Fruit fly (Drosophila melanogaster) whole organism, embryonic: ENCODE results near the gene Pcyt1.

Source experiments
- Atf-2 ChIP-seq: fragments of 200-800 bp; sonication (Bioruptor generic); optimal IDR thresholded peaks from 2 replicates; lab custom pipeline; 2016; ENCODE audit warnings: missing biosample characterization, missing genetic modification characterization
- Bteb2 ChIP-seq: fragments of 200-800 bp; sonication (Bioruptor generic); optimal IDR thresholded peaks from 2 replicates; lab custom pipeline; 2016; ENCODE audit warnings: missing biosample characterization, missing genetic modification characterization
- CG10462 ChIP-seq: fragments of 200-800 bp; sonication (Bioruptor generic); optimal IDR thresholded peaks from 2 replicates; lab custom pipeline; 2016; ENCODE audit warnings: missing biosample characterization, missing genetic modification characterization
- CG10543 ChIP-seq: fragments of 200-800 bp; sonication (Bioruptor generic); optimal IDR thresholded peaks from 3 replicates; lab custom pipeline; 2017; ENCODE audit warnings: missing biosample characterization, mild to moderate bottlenecking, missing genetic modification characterization, moderate library complexity
- CG11093 ChIP-seq: fragments of 200-800 bp; sonication (Bioruptor generic); IDR thresholded peaks from 3 replicates; pipeline ENCODE4 v1.3.6; 2022; ENCODE audit warnings: missing biosample characterization, missing genetic modification characterization
- CG11560 ChIP-seq: fragments of 200-800 bp; sonication (Bioruptor generic); IDR thresholded peaks from 3 replicates; pipeline ENCODE4 v1.3.6; 2022; ENCODE audit warnings: missing biosample characterization, missing genetic modification characterization
- CG12299 ChIP-seq: fragments of 200-800 bp; sonication (Bioruptor generic); optimal IDR thresholded peaks from 2 replicates; lab custom pipeline; 2018; ENCODE audit warnings: missing biosample characterization, mild to moderate bottlenecking, missing genetic modification characterization
- CG13123 ChIP-seq: fragments of 200-800 bp; sonication (Bioruptor generic); optimal IDR thresholded peaks from 2 replicates; lab custom pipeline; 2016; ENCODE audit warnings: missing biosample characterization, missing genetic modification characterization
- CG15011 ChIP-seq: fragments of 200-800 bp; sonication (Bioruptor generic); optimal IDR thresholded peaks from 3 replicates; lab custom pipeline; 2018; ENCODE audit warnings: missing biosample characterization, mild to moderate bottlenecking, missing genetic modification characterization
- CG17361 ChIP-seq: fragments of 200-800 bp; sonication (Bioruptor generic); IDR thresholded peaks from 3 replicates; pipeline ENCODE4 v1.3.6; 2022; ENCODE audit warnings: missing biosample characterization, missing genetic modification characterization
- CG30020 ChIP-seq: fragments of 200-800 bp; optimal IDR thresholded peaks from 2 replicates; lab custom pipeline; 2019; ENCODE audit warnings: missing biosample characterization, mild to moderate bottlenecking, missing genetic modification characterization, moderate library complexity
- CG3281 ChIP-seq: fragments of 200-800 bp; sonication (Bioruptor generic); optimal IDR thresholded peaks from 3 replicates; lab custom pipeline; 2017; ENCODE audit warnings: missing biosample characterization, mild to moderate bottlenecking, missing genetic modification characterization
- CG6791 ChIP-seq: fragments of 200-800 bp; sonication (Bioruptor generic); IDR thresholded peaks from 3 replicates; pipeline ENCODE4 v1.3.6; 2022; ENCODE audit warnings: missing biosample characterization, missing genetic modification characterization; ENCODE audit not compliant: partially characterized antibody
- Deaf1 ChIP-seq: fragments of 200-800 bp; optimal IDR thresholded peaks from 3 replicates; lab custom pipeline; 2019; ENCODE audit warnings: missing biosample characterization, mild to moderate bottlenecking, missing genetic modification characterization, moderate library complexity
- Dll ChIP-seq: fragments of 200-800 bp; sonication (Bioruptor generic); IDR thresholded peaks from 4 replicates; pipeline ENCODE4 v1.3.6; 2022; ENCODE audit warnings: missing biosample characterization, missing genetic modification characterization; ENCODE audit not compliant: partially characterized antibody
- E2f1 ChIP-seq: fragments of 200-800 bp; sonication (Bioruptor generic); IDR thresholded peaks from 2 replicates; pipeline ENCODE4 v1.3.6; 2022; ENCODE audit warnings: missing biosample characterization, missing genetic modification characterization
- Eip74EF ChIP-seq, 2 experiments: fragments of 200-800 bp in 1 of 2; fragments of >200 bp in 1 of 2; sonication (Bioruptor generic) in 1 of 2; optimal IDR thresholded peaks; 2 replicates each; lab custom pipeline; 2017 to 2019; ENCODE audit warnings: missing biosample characterization in 2 of 2, missing genetic modification characterization in 2 of 2, mild to moderate bottlenecking in 1 of 2, moderate library complexity in 1 of 2
- Ets97D ChIP-seq: fragments of 200-800 bp; sonication (Bioruptor generic); optimal IDR thresholded peaks from 3 replicates; lab custom pipeline; 2016; ENCODE audit warnings: missing biosample characterization, missing genetic modification characterization
- Fer2 ChIP-seq: fragments of 200-800 bp; sonication (Bioruptor generic); optimal IDR thresholded peaks from 2 replicates; lab custom pipeline; 2018; ENCODE audit warnings: missing biosample characterization, mild to moderate bottlenecking, missing genetic modification characterization, moderate library complexity
- Fer3 ChIP-seq: fragments of 200-800 bp; sonication (Bioruptor generic); optimal IDR thresholded peaks from 2 replicates; lab custom pipeline; 2018; ENCODE audit warnings: missing biosample characterization, mild to moderate bottlenecking, missing genetic modification characterization, moderate library complexity
- HHEX ChIP-seq: fragments of 200-800 bp; sonication (Bioruptor generic); optimal IDR thresholded peaks from 3 replicates; lab custom pipeline; 2017; ENCODE audit warnings: missing biosample characterization, mild to moderate bottlenecking, missing genetic modification characterization, missing genetic modification reagents
- Lim3 ChIP-seq: fragments of 200-800 bp; sonication (Bioruptor generic); IDR thresholded peaks from 2 replicates; pipeline ENCODE4 v1.3.6; 2022; ENCODE audit warnings: missing biosample characterization, missing genetic modification characterization
- MESR4 ChIP-seq: fragments of 200-800 bp; sonication (Bioruptor generic); optimal IDR thresholded peaks from 2 replicates; lab custom pipeline; 2018; ENCODE audit warnings: missing biosample characterization, mild to moderate bottlenecking, missing genetic modification characterization, moderate library complexity
- Med ChIP-seq: fragments of 200-800 bp; sonication (Bioruptor generic); peaks from one replicate; lab custom pipeline; 2016; ENCODE audit warnings: missing biosample characterization, missing genetic modification characterization, mild to moderate bottlenecking, inconsistent platforms, moderate library complexity
- Pdp1 ChIP-seq, 2 experiments: fragments of 200-800 bp; sonication (Bioruptor generic); optimal IDR thresholded peaks; 3 replicates each; lab custom pipeline; 2016; ENCODE audit warnings: missing biosample characterization in 2 of 2, missing genetic modification characterization in 2 of 2, mild to moderate bottlenecking in 1 of 2, moderate library complexity in 1 of 2
- Spps ChIP-seq: fragments of 200-800 bp; sonication (Bioruptor generic); optimal IDR thresholded peaks from 2 replicates; lab custom pipeline; 2018; ENCODE audit warnings: missing biosample characterization, mild to moderate bottlenecking, missing genetic modification characterization
- Trl ChIP-seq, 3 experiments: fragments of >200 bp in 2 of 3; fragments of 200-800 bp in 1 of 3; sonication (Bioruptor generic) in 1 of 3; optimal IDR thresholded peaks; 2 replicates in 1 of 3; 3 replicates in 2 of 3; lab custom pipeline; 2016 to 2017; ENCODE audit warnings: missing biosample characterization in 1 of 3, missing genetic modification characterization in 1 of 3
- ab ChIP-seq: fragments of 200-800 bp; sonication (Bioruptor generic); optimal IDR thresholded peaks from 2 replicates; lab custom pipeline; 2016; ENCODE audit warnings: missing biosample characterization, missing genetic modification characterization
- aop ChIP-seq: fragments of 200-800 bp; sonication (Bioruptor generic); IDR thresholded peaks from 2 replicates; pipeline ENCODE4 v1.3.6; 2022; ENCODE audit warnings: missing biosample characterization, missing genetic modification characterization
- az2 ChIP-seq: fragments of 200-800 bp; sonication (Bioruptor generic); optimal IDR thresholded peaks from 3 replicates; lab custom pipeline; 2016; ENCODE audit warnings: missing biosample characterization, missing genetic modification characterization
- bcd ChIP-seq: fragments of 200-800 bp; sonication (Bioruptor generic); optimal IDR thresholded peaks from 2 replicates; lab custom pipeline; 2017; ENCODE audit warnings: missing biosample characterization, mild to moderate bottlenecking, missing genetic modification characterization
- bowl ChIP-seq: fragments of 200-800 bp; sonication (Bioruptor generic); IDR thresholded peaks from 2 replicates; pipeline ENCODE4 v1.3.6; 2022; ENCODE audit warnings: missing biosample characterization, missing genetic modification characterization
- en ChIP-seq: fragments of 200-800 bp; sonication (Bioruptor generic); optimal IDR thresholded peaks from 2 replicates; lab custom pipeline; 2016; ENCODE audit warnings: missing biosample characterization, missing genetic modification characterization
- esg ChIP-seq: fragments of 200-800 bp; sonication (Bioruptor generic); conservative IDR thresholded peaks from 2 replicates; pipeline ENCODE4 v1.3.6; 2022; ENCODE audit warnings: missing biosample characterization, missing genetic modification characterization
- fd96Cb ChIP-seq: fragments of 200-800 bp; sonication (Bioruptor generic); optimal IDR thresholded peaks from 2 replicates; lab custom pipeline; 2018; ENCODE audit warnings: missing biosample characterization, mild to moderate bottlenecking, missing genetic modification characterization, moderate library complexity
- ham ChIP-seq: fragments of 200-800 bp; sonication (Bioruptor generic); IDR thresholded peaks from 2 replicates; pipeline ENCODE4 v1.3.6; 2022; ENCODE audit warnings: missing biosample characterization, missing genetic modification characterization
- otp ChIP-seq: fragments of 200-800 bp; sonication (Bioruptor generic); IDR thresholded peaks from 3 replicates; pipeline ENCODE4, ENCODE4 v1.3.6; 2022; ENCODE audit warnings: missing biosample characterization, missing genetic modification characterization
- p53 ChIP-seq: fragments of 200-800 bp; sonication (Bioruptor generic); optimal IDR thresholded peaks from 2 replicates; lab custom pipeline; 2016; ENCODE audit warnings: missing biosample characterization, missing genetic modification characterization
- pan ChIP-seq, 4 experiments: fragments of >200 bp in 3 of 4; fragments of 200-800 bp in 1 of 4; sonication (Bioruptor generic) in 1 of 4; optimal IDR thresholded peaks in 3 of 4; IDR thresholded peaks in 1 of 4; 2 replicates each; pipeline versions ENCODE4 v1.3.6 to Lab custom; 2017 to 2022; ENCODE audit warnings: missing biosample characterization in 2 of 4, missing genetic modification characterization in 2 of 4, mixed read lengths in 1 of 4
- pfk ChIP-seq: fragments of 200-800 bp; sonication (Bioruptor generic); optimal IDR thresholded peaks from 2 replicates; lab custom pipeline; 2018; ENCODE audit warnings: missing biosample characterization, mild to moderate bottlenecking, missing genetic modification characterization, moderate library complexity
- row ChIP-seq: fragments of 200-800 bp; sonication (Bioruptor generic); IDR thresholded peaks from 3 replicates; pipeline ENCODE4 v1.3.6; 2022; ENCODE audit warnings: missing biosample characterization, missing genetic modification characterization
- sens ChIP-seq: fragments of 200-800 bp; sonication (Bioruptor generic); peaks from one replicate; lab custom pipeline; 2016; ENCODE audit warnings: missing biosample characterization, missing genetic modification characterization
- sqz ChIP-seq: fragments of 200-800 bp; sonication (Bioruptor generic); optimal IDR thresholded peaks from 3 replicates; lab custom pipeline; 2018; ENCODE audit warnings: missing biosample characterization, mild to moderate bottlenecking, missing genetic modification characterization
- tap ChIP-seq: fragments of 200-800 bp; optimal IDR thresholded peaks from 3 replicates; lab custom pipeline; 2019; ENCODE audit warnings: missing biosample characterization, mild to moderate bottlenecking, missing genetic modification characterization, moderate library complexity
- tin ChIP-seq: fragments of 200-800 bp; sonication (Bioruptor generic); optimal IDR thresholded peaks from 3 replicates; lab custom pipeline; 2016; ENCODE audit warnings: missing biosample characterization, missing genetic modification characterization
- twi ChIP-seq: fragments of 200-800 bp; optimal IDR thresholded peaks from 2 replicates; lab custom pipeline; 2019; ENCODE audit warnings: missing biosample characterization, mild to moderate bottlenecking, missing genetic modification characterization, moderate library complexity
- tx ChIP-seq: fragments of 200-800 bp; sonication (Bioruptor generic); optimal IDR thresholded peaks from 2 replicates; lab custom pipeline; 2016; ENCODE audit warnings: missing biosample characterization, missing genetic modification characterization
- zfh2 ChIP-seq: fragments of 200-800 bp; sonication (Bioruptor generic); optimal IDR thresholded peaks from 2 replicates; lab custom pipeline; 2016; ENCODE audit warnings: missing biosample characterization, missing genetic modification characterization

Pcyt1 gene

DNA sequence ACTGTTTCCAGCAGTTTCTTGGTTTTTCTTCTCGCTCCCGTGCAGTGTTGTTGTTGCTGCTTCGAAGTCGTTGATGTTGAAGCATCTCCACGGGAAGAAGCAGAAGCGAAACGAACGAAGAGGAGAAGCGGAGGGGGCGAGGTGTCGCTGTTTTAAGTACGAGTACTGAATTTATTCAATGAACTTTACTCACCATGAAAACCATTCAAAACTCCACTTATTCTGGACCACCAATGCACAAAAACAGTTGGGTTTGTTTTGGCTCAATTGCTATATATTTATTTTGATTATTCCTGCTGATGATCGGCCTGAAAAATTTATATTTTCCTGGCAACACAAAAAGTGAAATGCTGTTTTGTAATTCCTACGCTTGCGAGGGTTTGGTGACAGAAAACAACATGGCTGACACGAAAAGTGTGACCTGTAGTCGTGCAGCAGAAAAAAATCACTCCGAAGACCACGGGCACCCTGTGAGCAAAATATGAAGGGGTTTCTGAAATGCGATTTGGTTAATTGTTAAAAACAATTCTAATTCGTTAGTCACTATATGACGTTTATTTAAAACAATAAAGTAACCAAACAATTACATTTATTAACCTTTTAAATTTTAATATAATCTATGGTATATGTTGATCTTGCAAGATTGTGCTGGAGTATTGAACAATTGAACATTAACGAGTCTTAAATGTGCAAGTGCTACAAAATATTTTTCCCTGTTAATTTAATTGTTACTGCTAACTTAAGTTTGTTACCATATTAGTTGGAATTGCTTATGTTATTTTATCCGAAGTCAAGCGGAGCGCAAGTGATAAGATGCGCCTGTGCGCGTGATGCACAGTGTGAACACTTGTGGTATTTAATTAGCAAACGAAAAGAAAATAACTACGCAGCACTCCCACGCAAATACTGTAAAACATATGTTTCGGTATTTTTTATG, 22.6 kb downstream of the Pcyt1 start, which contains the start of gene CG7879 (continued):
- no peak for TF ChIP-seq Eip74EF (GFP tag; optimal IDR thresholded peaks at IDR 0.05; lab: Kevin White, UChicago)
- no peak for TF ChIP-seq bowl (GFP tag; lab: Robert Waterston, UW)
- TF ChIP-seq az2 (GFP tag; lab: Kevin White, UChicago) = peak; percentile 15
- TF ChIP-seq Spps (tag; lab: Kevin White, UChicago) = no peak
- TF ChIP-seq esg (GFP tag; lab: Robert Waterston, UW) = no peak
- peak; percentile 8 for TF ChIP-seq tin (GFP tag; lab: Kevin White, UChicago)
- no peak for TF ChIP-seq E2f1 (GFP tag; lab: Robert Waterston, UW)
- peak; percentile 29 for TF ChIP-seq zfh2 (GFP tag; lab: Kevin White, UChicago)
- TF ChIP-seq Fer3 (tag; lab: Kevin White, UChicago) = no peak
- peak; percentile 28 for TF ChIP-seq Ets97D (GFP tag; lab: Kevin White, UChicago)
- TF ChIP-seq row (GFP tag; lab: Robert Waterston, UW) = peak; percentile 79
- no peak for TF ChIP-seq Lim3
- TF ChIP-seq Deaf1 (tag; lab: Kevin White, UChicago) = peak; percentile 27
- TF ChIP-seq sqz = no peak
- TF ChIP-seq bcd (GFP tag; lab: Kevin White, UChicago) = peak; percentile 17
- no peak for TF ChIP-seq Trl (optimal IDR thresholded peaks at IDR 0.05; lab: Kevin White, UChicago)
- TF ChIP-seq Trl (GFP tag; optimal IDR thresholded peaks at IDR 0.05; lab: Kevin White, UChicago) = no peak
- no peak for TF ChIP-seq en (GFP tag; lab: Kevin White, UChicago)
- peak; percentile 80 for TF ChIP-seq sens (GFP tag; lab: Kevin White, UChicago)
- no peak for TF ChIP-seq CG13123 (GFP tag; lab: Kevin White, UChicago)
- TF ChIP-seq fd96Cb (tag; lab: Kevin White, UChicago) = peak; percentile 14
- peak; percentile 72 for TF ChIP-seq Med
- TF ChIP-seq CG30020 (tag; lab: Kevin White, UChicago) = peak; percentile 92
- no peak for TF ChIP-seq Bteb2 (GFP tag; lab: Kevin White, UChicago)
- no peak for TF ChIP-seq aop (GFP tag; lab: Robert Waterston, UW)
- TF ChIP-seq CG17361 (GFP tag; lab: Robert Waterston, UW) = peak; percentile 71; the same call in 2 of the 3 replicates
- no peak for TF ChIP-seq CG15011 (GFP tag; lab: Kevin White, UChicago)
- peak; percentile 26 for TF ChIP-seq CG12299 (tag; lab: Kevin White, UChicago)
- TF ChIP-seq pfk (GFP tag; lab: Kevin White, UChicago) = no peak
- peak; percentile 98 for TF ChIP-seq MESR4 (GFP tag; lab: Kevin White, UChicago)
- TF ChIP-seq CG3281 (GFP tag; lab: Kevin White, UChicago) = no peak
- no peak for TF ChIP-seq tx (GFP tag; lab: Kevin White, UChicago)
- no peak for TF ChIP-seq Atf-2
- TF ChIP-seq CG10543 (GFP tag; lab: Kevin White, UChicago) = no peak
- TF ChIP-seq CG11560 (tag; lab: Robert Waterston, UW) = no peak
- TF ChIP-seq CG6791 (GFP tag; lab: Robert Waterston, UW) = 0 out of 3 replicates have a peak, but pooled peaks have one; percentile 35
- TF ChIP-seq p53 (GFP tag; lab: Kevin White, UChicago) = no peak
- TF ChIP-seq otp = 0 out of 3 replicates have a peak, but pooled peaks have one; percentile 16
- TF ChIP-seq HHEX (GFP tag; lab: Kevin White, UChicago) = peak; percentile 22
- TF ChIP-seq pan (optimal IDR thresholded peaks at IDR 0.05; lab: Kevin White, UChicago) = no peak
- TF ChIP-seq pan (GFP tag; optimal IDR thresholded peaks at IDR 0.05 in 1 of 2, IDR thresholded peaks at IDR 0.05 in 1 of 2) = no peak
- TF ChIP-seq Fer2 (tag; lab: Kevin White, UChicago) = no peak
- TF ChIP-seq CG10462 (GFP tag; lab: Kevin White, UChicago) = no peak
- TF ChIP-seq Pdp1 (GFP tag; optimal IDR thresholded peaks at IDR 0.05; lab: Kevin White, UChicago) = peak in 1 of 2 experiments; percentile 76
- no peak for TF ChIP-seq Dll (GFP tag; lab: Robert Waterston, UW)
- TF ChIP-seq ham = no peak
- no peak for TF ChIP-seq ab
- no peak for TF ChIP-seq CG11093 (GFP tag; lab: Robert Waterston, UW)
- TF ChIP-seq twi (tag; lab: Kevin White, UChicago) = no peak
- no peak for TF ChIP-seq tap (tag; lab: Kevin White, UChicago)
